Worm (Caenorhabditis elegans): Measurements from ENCODE around the gene E02C12.6.

E02C12.6 gene

ce11 chrV:9355371-9355770, 15.5 kb downstream of the E02C12.6 start, which contains the start of gene ttr-40:
TSS of gene ttr-40 (minus strand) at chrV:9355471.
- no peak for TF ChIP-seq cog-1 (tag; optimal IDR thresholded peaks at IDR 0.05)
- TF ChIP-seq T22C8.4 (GFP tag; IDR thresholded peaks at IDR 0.05) = no peak
- TF ChIP-seq ztf-23 (GFP tag; IDR thresholded peaks at IDR 0.05) = no peak
- TF ChIP-seq med-1 (GFP tag; optimal IDR thresholded peaks at IDR 0.05; ENCODE audit: insufficient read depth) = no peak
- TF ChIP-seq ztf-29 (GFP tag; IDR thresholded peaks at IDR 0.05) = no peak
- no peak for TF ChIP-seq ref-1 (GFP tag; conservative IDR thresholded peaks at IDR 0.05)
- TF ChIP-seq tab-1 (GFP tag; IDR thresholded peaks at IDR 0.05) = no peak
- no peak for TF ChIP-seq klf-2 (GFP tag; conservative IDR thresholded peaks at IDR 0.05)
- TF ChIP-seq flt-1 (GFP tag; IDR thresholded peaks at IDR 0.05) = no peak

ce11 chrV:9352947-9353346, 17.9 kb downstream of the E02C12.6 start, which contains the start of gene srx-46:
TSS of gene srx-46 (plus strand) at chrV:9353247.
- TF ChIP-seq ztf-23 (GFP tag; IDR thresholded peaks at IDR 0.05) (no peak), flt-1 (GFP tag; IDR thresholded peaks at IDR 0.05) (no peak), klf-2 (GFP tag; conservative IDR thresholded peaks at IDR 0.05) (no peak), med-1 (GFP tag; optimal IDR thresholded peaks at IDR 0.05; ENCODE audit: insufficient read depth) (no peak), tab-1 (GFP tag; IDR thresholded peaks at IDR 0.05) (no peak), ref-1 (GFP tag; conservative IDR thresholded peaks at IDR 0.05) (no peak), ztf-29 (GFP tag; IDR thresholded peaks at IDR 0.05) (no peak), T22C8.4 (GFP tag; IDR thresholded peaks at IDR 0.05) (no peak), cog-1 (tag; optimal IDR thresholded peaks at IDR 0.05) (no peak)

ce11 chrV:9349687-9350086, 21.2 kb downstream of the E02C12.6 start, which contains the start of gene srx-47:
TSS of gene srx-47 (plus strand) at chrV:9349987.
- no peak for TF ChIP-seq ztf-29 (GFP tag; IDR thresholded peaks at IDR 0.05)
- TF ChIP-seq med-1 (GFP tag; optimal IDR thresholded peaks at IDR 0.05; ENCODE audit: insufficient read depth) = no peak
- no peak for TF ChIP-seq ref-1 (GFP tag; conservative IDR thresholded peaks at IDR 0.05)
- TF ChIP-seq ztf-23 (GFP tag; IDR thresholded peaks at IDR 0.05) = no peak
- no peak for TF ChIP-seq cog-1 (tag; optimal IDR thresholded peaks at IDR 0.05)
- TF ChIP-seq klf-2 (GFP tag; conservative IDR thresholded peaks at IDR 0.05) = no peak
- no peak for TF ChIP-seq T22C8.4 (GFP tag; IDR thresholded peaks at IDR 0.05)
- TF ChIP-seq tab-1 (GFP tag; IDR thresholded peaks at IDR 0.05) = no peak
- TF ChIP-seq flt-1 (GFP tag; IDR thresholded peaks at IDR 0.05) = no peak

- TF ChIP-seq klf-2 (GFP tag; conservative IDR thresholded peaks at IDR 0.05) = no peak
- TF ChIP-seq cog-1 (tag; optimal IDR thresholded peaks at IDR 0.05) = no peak
- peak; percentile 91 for TF ChIP-seq T22C8.4 (GFP tag; IDR thresholded peaks at IDR 0.05)
These were observed 24.1 kb downstream of the E02C12.6 start, which contains the start of the genes K07B1.7 and try-5 for ce11 chrV:9346804-9347203. TSS of gene K07B1.7 (minus strand) at chrV:9346962. TSS of gene try-5 (plus strand) at chrV:9347044.

ce11 chrV:9343629-9344624, 27.0 kb downstream of the E02C12.6 start, which contains the start of gene tos-1:
TSS of gene tos-1 (minus strand) at chrV:9344203.
- 0 out of 2 replicates have a peak, but pooled peaks have one; percentile 15 for TF ChIP-seq T22C8.4 (GFP tag; IDR thresholded peaks at IDR 0.05)
- TF ChIP-seq tab-1 (GFP tag; IDR thresholded peaks at IDR 0.05) = no peak; the same call in 1 of the 2 replicates
- TF ChIP-seq cog-1 (tag; optimal IDR thresholded peaks at IDR 0.05) = peak; percentile 100
- TF ChIP-seq ztf-29 (GFP tag; IDR thresholded peaks at IDR 0.05) = peak; percentile 77
- peak; percentile 87 for TF ChIP-seq ztf-23 (GFP tag; IDR thresholded peaks at IDR 0.05)
- TF ChIP-seq med-1 (GFP tag; optimal IDR thresholded peaks at IDR 0.05; ENCODE audit: insufficient read depth) = no peak
- 0 out of 2 replicates have a peak, but pooled peaks have one; percentile 14 for TF ChIP-seq klf-2 (GFP tag; conservative IDR thresholded peaks at IDR 0.05)
- peak; percentile 86; the same call in 1 of the 2 replicates for TF ChIP-seq ref-1 (GFP tag; conservative IDR thresholded peaks at IDR 0.05)
- TF ChIP-seq flt-1 (GFP tag; IDR thresholded peaks at IDR 0.05) = peak; percentile 90

- TF ChIP-seq med-1 (GFP tag; optimal IDR thresholded peaks at IDR 0.05; ENCODE audit: insufficient read depth) = no peak
- no peak for TF ChIP-seq klf-2 (GFP tag; conservative IDR thresholded peaks at IDR 0.05)
- no peak for TF ChIP-seq ztf-29 (GFP tag; IDR thresholded peaks at IDR 0.05)
- TF ChIP-seq cog-1 (tag; optimal IDR thresholded peaks at IDR 0.05) = no peak
- 0 out of 2 replicates have a peak, but pooled peaks have one; percentile 11 for TF ChIP-seq T22C8.4 (GFP tag; IDR thresholded peaks at IDR 0.05)
- TF ChIP-seq ref-1 (GFP tag; conservative IDR thresholded peaks at IDR 0.05) = no peak
- TF ChIP-seq ztf-23 (GFP tag; IDR thresholded peaks at IDR 0.05) = 0 out of 2 replicates have a peak, but pooled peaks have one; percentile 45
- TF ChIP-seq flt-1 (GFP tag; IDR thresholded peaks at IDR 0.05) = no peak; the same call in 1 of the 2 replicates
- 0 out of 2 replicates have a peak, but pooled peaks have one; percentile 4 for TF ChIP-seq tab-1 (GFP tag; IDR thresholded peaks at IDR 0.05)
These were observed 27.8 kb downstream of the E02C12.6 start for ce11 chrV:9342965-9343628.

- TF ChIP-seq T22C8.4 (GFP tag; IDR thresholded peaks at IDR 0.05) (peak; percentile 28; the same call in 1 of the 2 replicates), ztf-23 (GFP tag; IDR thresholded peaks at IDR 0.05) (0 out of 2 replicates have a peak, but pooled peaks have one; percentile 6), flt-1 (GFP tag; IDR thresholded peaks at IDR 0.05) (peak; percentile 78; the same call in 1 of the 2 replicates), klf-2 (GFP tag; conservative IDR thresholded peaks at IDR 0.05) (0 out of 2 replicates have a peak, but pooled peaks have one; percentile 49)
These were observed 28.6 kb downstream of the E02C12.6 start for ce11 chrV:9342282-9342681.

- TF ChIP-seq ztf-23 (GFP tag; IDR thresholded peaks at IDR 0.05) (peak; percentile 49), flt-1 (GFP tag; IDR thresholded peaks at IDR 0.05) (peak; percentile 62; the same call in 1 of the 2 replicates), klf-2 (GFP tag; conservative IDR thresholded peaks at IDR 0.05) (0 out of 2 replicates have a peak, but pooled peaks have one; percentile 50)
These were observed 29.1 kb downstream of the E02C12.6 start for ce11 chrV:9341814-9342213.

ce11 chrV:9340318-9340717, 30.6 kb downstream of the E02C12.6 start:
- TF ChIP-seq cog-1 (tag; optimal IDR thresholded peaks at IDR 0.05) (no peak), tab-1 (GFP tag; IDR thresholded peaks at IDR 0.05) (0 out of 2 replicates have a peak, but pooled peaks have one; percentile 8)
